Fruit fly (Drosophila melanogaster): Measurements from ENCODE around the gene CG15725.

- TF ChIP-seq Gug (GFP tag; IDR thresholded peaks at IDR 0.05): no peak
- no peak for TF ChIP-seq CG34406 (GFP tag; optimal IDR thresholded peaks at IDR 0.05)
- no peak for TF ChIP-seq CG3919 (GFP tag; optimal IDR thresholded peaks at IDR 0.05)
- TF ChIP-seq OdsH (GFP tag; optimal IDR thresholded peaks at IDR 0.05): no peak
- TF ChIP-seq CG11902 (GFP tag; optimal IDR thresholded peaks at IDR 0.05): no peak
- no peak for TF ChIP-seq dac (GFP tag; optimal IDR thresholded peaks at IDR 0.05)
- no peak for TF ChIP-seq Blimp-1 (GFP tag; optimal IDR thresholded peaks at IDR 0.05)
- TF ChIP-seq Lpt (GFP tag; optimal IDR thresholded peaks at IDR 0.05): no peak
- no peak for TF ChIP-seq CG10631 (GFP tag; optimal IDR thresholded peaks at IDR 0.05)
- no peak for TF ChIP-seq Ets96B (tag; optimal IDR thresholded peaks at IDR 0.05)
- TF ChIP-seq CG1621 (tag; optimal IDR thresholded peaks at IDR 0.05): no peak
- no peak for TF ChIP-seq Sox102F (GFP tag; optimal IDR thresholded peaks at IDR 0.05)
Observed at dm6 chrX:12718625-12719024, 13.0 kb downstream of the CG15725 start.

Measured in whole organism, prepupa.